Worm (Caenorhabditis elegans): ENCODE results near the gene F55A11.11.
A peak's percentile ranks its signal among the peaks of the same experiment; 100 is the strongest.

F55A11.11 gene

DNA sequence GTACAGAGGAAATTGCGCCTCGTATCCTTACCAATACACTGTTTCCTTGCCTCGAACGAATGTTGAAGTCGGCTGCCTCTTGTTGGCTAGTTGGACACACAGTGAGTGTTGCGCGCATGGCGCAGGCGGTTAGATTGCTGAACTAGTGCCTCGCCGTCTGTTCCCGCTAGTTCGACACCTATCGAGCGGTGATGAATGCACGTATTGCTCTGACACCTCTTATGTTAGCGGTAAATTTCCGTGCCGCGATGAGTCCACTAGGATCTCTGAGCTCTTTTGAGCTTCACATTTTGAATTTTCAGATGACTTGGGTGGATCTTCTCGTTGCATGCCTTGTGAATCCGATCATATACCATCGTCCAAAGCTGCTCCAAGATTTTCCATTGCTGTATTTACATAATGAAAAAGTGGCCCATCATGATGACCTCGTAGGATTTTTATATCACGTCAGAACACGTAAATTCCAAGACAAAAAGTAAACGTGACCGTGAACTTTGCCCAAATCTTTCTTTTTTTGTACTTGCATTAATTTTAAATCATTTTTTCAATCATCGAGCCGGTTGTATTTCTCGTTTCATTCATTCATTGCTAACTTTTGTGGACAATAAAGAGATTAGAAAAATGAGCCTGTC lies at the start of gene F55A11.11:
Gene F55A11.11, plus strand, starts transcription at position 341 of the 632 bp plus-strand sequence.
- TF ChIP-seq dao-5 (tag; optimal IDR thresholded peaks at IDR 0.05), result peak; percentile 82
- TF ChIP-seq him-1 (tag; optimal IDR thresholded peaks at IDR 0.05), result peak; percentile 72
- TF ChIP-seq W03F9.2 (tag; optimal IDR thresholded peaks at IDR 0.05), result peak; percentile 78

DNA sequence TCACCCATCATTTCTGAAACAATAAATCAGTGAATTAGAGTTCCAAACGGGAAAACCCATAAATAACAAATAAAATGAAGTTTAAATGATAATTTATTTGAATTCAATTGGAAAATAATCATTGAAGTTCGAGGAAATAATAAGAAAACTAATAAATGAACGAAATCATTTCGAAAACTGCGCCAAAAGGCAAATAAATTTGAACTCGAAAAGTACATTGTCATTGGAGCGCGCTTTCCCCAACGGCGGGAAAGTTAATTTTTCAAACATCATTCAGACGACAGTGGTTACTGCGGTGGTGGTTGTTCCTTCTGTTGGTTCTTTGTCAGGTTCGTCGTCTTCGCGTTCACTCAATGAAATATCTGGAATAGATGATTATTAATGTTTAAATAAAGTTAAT lies 49.5 kb upstream of the F55A11.11 start, which contains the start of gene npp-22:
Gene npp-22, minus strand, starts transcription at position 13 of the 400 bp plus-strand sequence.
- TF ChIP-seq him-1 (tag; optimal IDR thresholded peaks at IDR 0.05) (no peak), dao-5 (tag; optimal IDR thresholded peaks at IDR 0.05) (no peak), W03F9.2 (tag; optimal IDR thresholded peaks at IDR 0.05) (no peak)

DNA sequence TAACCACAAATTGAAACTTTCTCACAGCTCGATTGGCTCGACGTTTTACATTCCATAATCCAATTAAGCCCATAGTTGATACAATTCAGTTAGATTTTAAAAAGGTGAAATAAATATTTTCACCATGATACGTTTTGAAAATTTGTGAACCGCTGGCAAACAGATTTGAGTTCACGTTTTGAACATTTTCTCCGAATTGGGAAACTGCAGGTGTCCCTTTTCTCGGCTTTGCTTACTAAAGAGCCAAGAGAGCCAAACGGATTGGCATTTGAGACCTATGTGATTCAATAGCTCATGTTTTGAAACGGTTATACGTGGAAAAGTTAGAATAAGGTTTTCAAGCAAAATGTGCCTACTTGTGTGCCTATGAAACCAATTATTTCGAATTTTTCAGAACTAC lies 46.1 kb upstream of the F55A11.11 start, which contains the start of gene spe-42:
Gene spe-42, minus strand, starts transcription at position 101 of the 400 bp plus-strand sequence.
- TF ChIP-seq him-1 (tag; optimal IDR thresholded peaks at IDR 0.05) (no peak), W03F9.2 (tag; optimal IDR thresholded peaks at IDR 0.05) (no peak), dao-5 (tag; optimal IDR thresholded peaks at IDR 0.05) (no peak)

DNA sequence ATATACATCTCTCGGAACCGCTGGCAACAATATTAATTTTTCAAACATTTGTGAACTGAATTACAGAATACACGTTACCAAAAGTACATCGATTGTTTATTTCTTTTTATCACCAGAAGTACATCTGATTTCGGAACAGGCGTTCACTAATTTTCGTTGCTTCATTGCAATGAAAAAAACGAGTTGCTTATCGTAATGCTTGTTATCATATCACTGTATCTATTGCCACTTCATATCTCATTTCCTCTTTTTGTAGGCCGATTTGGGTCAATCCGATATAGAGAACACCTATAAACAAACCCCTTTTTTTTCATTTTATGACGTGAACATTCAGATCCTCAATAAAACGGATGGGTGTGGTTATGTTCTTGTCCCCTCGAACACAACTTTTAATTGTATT lies 45.6 kb upstream of the F55A11.11 start:
- TF ChIP-seq him-1 (tag; optimal IDR thresholded peaks at IDR 0.05) (no peak), W03F9.2 (tag; optimal IDR thresholded peaks at IDR 0.05) (no peak), dao-5 (tag; optimal IDR thresholded peaks at IDR 0.05) (no peak)

DNA sequence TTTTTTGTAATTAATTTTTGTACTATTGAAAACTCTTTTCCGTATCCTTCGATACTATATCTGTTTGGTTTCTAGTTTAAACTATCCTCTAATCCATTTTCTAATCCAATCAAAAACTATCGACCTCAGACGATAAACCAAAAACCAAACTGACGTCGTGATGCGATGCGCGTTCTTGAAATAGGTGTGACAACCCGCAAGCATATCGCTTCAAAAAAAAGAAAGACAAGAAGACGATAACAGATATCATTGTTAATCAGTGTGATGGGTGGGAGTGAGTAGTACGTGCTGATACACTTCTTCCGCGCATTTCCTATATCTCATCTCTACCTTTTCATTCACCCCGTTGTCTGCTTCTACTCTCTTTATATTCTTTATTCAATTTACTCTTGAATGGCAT lies 43.1 kb upstream of the F55A11.11 start, which contains the start of gene T04F3.1:
Gene T04F3.1, plus strand, starts transcription at position 246 of the 400 bp plus-strand sequence.
- TF ChIP-seq dao-5 (tag; optimal IDR thresholded peaks at IDR 0.05), result no peak
- no peak for TF ChIP-seq him-1 (tag; optimal IDR thresholded peaks at IDR 0.05)
- TF ChIP-seq W03F9.2 (tag; optimal IDR thresholded peaks at IDR 0.05), result no peak

DNA sequence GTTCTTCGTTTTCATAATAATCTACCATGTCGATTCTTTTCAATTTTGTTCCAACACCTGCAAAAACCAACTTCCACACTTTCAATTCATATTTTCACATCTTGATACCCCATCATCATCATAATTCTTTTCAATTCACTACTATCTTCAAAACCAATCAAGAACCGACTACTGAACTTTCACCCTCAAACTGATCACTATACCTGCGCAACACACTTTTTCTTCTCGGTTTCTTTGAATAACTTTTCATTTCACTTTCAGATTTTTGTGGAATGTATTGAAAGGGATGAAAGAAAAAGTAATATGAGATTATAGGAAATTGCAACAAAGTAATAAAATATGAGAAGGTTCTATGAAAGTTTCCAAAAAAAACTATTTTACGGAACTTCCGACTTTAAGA lies 41.9 kb upstream of the F55A11.11 start:
- no peak for TF ChIP-seq dao-5 (tag; optimal IDR thresholded peaks at IDR 0.05)
- TF ChIP-seq W03F9.2 (tag; optimal IDR thresholded peaks at IDR 0.05), result no peak
- TF ChIP-seq him-1 (tag; optimal IDR thresholded peaks at IDR 0.05), result no peak

DNA sequence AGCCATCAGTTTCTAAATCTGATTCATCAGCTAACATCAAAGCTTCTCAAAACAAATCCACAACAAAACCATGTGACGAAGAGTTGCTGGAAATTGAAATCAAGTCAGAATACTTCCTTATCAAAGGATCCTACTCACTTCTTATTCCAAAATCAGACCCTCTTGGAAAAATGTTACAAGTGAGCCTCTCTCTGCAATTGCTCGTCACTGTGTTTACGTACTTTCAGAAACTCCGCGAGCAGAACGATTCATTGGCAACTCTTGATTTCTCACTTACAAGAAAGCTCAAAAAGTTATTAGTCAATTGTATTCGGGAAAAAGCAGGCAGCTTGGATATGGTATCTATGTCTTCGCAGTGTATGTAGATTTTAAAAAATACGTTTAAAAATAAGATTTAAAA lies 31.5 kb upstream of the F55A11.11 start:
- TF ChIP-seq W03F9.2 (tag; optimal IDR thresholded peaks at IDR 0.05) (no peak), dao-5 (tag; optimal IDR thresholded peaks at IDR 0.05) (no peak), him-1 (tag; optimal IDR thresholded peaks at IDR 0.05) (no peak)

DNA sequence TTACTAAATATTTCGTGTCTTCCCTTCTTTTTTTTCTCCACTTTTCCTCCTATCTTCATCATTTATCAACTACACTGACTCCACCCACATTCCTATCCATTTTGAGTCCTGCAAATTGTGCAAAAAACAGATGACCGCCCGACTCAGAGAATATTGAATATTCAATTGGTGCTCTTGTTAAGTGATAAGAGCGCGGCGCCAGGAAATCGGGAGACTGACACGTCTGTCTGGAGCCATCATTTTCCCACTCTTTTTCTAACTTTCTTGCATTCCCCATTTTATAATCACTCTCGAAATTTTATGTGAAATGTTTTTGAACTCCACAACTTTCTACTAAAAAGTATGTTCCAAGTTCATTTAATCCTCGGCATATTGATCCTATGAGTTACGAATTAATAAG lies 27.1 kb upstream of the F55A11.11 start:
- TF ChIP-seq dao-5 (tag; optimal IDR thresholded peaks at IDR 0.05) (no peak), him-1 (tag; optimal IDR thresholded peaks at IDR 0.05) (no peak), W03F9.2 (tag; optimal IDR thresholded peaks at IDR 0.05) (no peak)

DNA sequence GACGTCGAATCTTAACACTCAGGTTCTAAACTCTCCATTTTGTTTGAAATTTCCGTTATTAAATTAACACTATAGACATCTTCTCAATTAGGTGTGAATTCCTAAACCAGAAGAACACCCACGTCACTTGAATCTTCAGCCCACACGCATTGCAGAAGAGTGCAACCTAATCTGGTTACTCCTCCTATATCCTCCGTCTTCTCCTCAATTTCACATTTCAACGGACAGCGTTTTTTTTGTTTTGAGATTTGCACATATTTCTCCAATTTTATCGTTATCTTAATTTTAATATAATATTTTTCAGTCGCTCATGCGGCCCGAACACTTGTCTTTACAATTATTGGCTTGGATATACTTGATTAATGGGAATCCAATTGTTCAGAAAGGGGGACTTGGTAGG lies 25.6 kb upstream of the F55A11.11 start, which contains the start of gene smoc-1:
Gene smoc-1, plus strand, starts transcription at position 301 of the 400 bp plus-strand sequence.
- TF ChIP-seq him-1 (tag; optimal IDR thresholded peaks at IDR 0.05) (no peak), W03F9.2 (tag; optimal IDR thresholded peaks at IDR 0.05) (no peak), dao-5 (tag; optimal IDR thresholded peaks at IDR 0.05) (no peak)

DNA sequence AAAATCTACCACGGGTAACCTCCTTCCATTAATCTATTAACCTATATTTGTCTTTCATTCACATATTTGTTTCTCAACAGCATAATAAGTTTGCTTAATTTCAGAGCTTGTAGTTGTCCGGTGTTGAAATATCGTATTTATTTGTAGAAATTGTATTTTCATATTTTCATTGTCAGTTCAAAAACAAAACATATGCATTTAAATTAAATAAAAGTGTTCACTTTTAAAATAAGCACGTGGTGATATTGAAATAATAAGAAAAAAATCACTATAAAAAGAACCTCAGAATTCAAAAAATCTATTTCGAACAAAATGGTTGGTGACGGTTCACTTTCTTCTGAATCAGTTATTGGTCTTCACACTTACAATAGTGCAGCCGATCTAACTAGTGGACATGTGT lies 24.3 kb upstream of the F55A11.11 start, which contains the start of gene T04F3.3:
Gene T04F3.3, plus strand, starts transcription at position 301 of the 400 bp plus-strand sequence.
- no peak for TF ChIP-seq W03F9.2 (tag; optimal IDR thresholded peaks at IDR 0.05)
- no peak for TF ChIP-seq dao-5 (tag; optimal IDR thresholded peaks at IDR 0.05)
- TF ChIP-seq him-1 (tag; optimal IDR thresholded peaks at IDR 0.05), result no peak

DNA sequence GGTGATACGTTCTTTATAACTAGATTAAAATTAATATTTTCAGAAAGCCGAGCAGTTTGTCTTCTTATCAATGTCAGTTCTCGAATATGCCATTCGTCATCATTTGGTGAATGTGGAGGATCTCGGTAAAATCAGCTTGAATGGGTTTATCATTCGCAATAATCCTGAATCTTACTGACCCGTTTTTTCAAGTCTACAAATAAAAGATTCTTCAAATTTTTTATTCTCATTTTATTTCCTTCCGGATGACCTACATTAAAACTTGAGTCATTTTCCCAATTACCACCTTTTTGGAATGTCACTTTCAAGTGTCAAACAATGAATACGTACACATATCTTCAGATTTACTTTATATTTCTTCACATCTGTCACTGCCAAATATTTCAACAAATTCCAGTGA lies 22.6 kb upstream of the F55A11.11 start, which contains the start of gene T04F3.5:
Gene T04F3.5, plus strand, starts transcription at position 301 of the 400 bp plus-strand sequence.
- TF ChIP-seq him-1 (tag; optimal IDR thresholded peaks at IDR 0.05), result no peak
- TF ChIP-seq W03F9.2 (tag; optimal IDR thresholded peaks at IDR 0.05), result no peak
- TF ChIP-seq dao-5 (tag; optimal IDR thresholded peaks at IDR 0.05), result no peak

DNA sequence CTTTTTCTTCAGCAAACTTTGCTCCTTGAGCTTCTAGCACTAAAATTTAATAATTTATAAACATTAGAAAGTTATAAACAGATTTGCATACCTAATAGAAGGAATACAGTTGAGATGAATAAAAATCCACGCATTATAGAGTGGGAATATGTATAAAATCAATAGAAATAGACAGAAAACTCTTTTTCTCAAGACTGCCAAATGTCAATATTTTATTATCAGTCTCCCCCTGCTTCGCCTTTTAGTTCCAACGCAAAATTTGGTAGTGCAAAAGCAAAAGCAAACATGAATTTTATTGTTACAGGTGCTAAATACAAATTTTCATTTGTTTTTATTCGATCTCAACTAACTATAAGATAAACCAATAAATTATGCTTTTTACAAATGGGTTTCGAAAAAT lies 20.1 kb upstream of the F55A11.11 start, which contains the start of gene T04F3.4:
Gene T04F3.4, minus strand, starts transcription at position 187 of the 400 bp plus-strand sequence.
- TF ChIP-seq dao-5 (tag; optimal IDR thresholded peaks at IDR 0.05) (no peak), W03F9.2 (tag; optimal IDR thresholded peaks at IDR 0.05) (no peak), him-1 (tag; optimal IDR thresholded peaks at IDR 0.05) (no peak)

DNA sequence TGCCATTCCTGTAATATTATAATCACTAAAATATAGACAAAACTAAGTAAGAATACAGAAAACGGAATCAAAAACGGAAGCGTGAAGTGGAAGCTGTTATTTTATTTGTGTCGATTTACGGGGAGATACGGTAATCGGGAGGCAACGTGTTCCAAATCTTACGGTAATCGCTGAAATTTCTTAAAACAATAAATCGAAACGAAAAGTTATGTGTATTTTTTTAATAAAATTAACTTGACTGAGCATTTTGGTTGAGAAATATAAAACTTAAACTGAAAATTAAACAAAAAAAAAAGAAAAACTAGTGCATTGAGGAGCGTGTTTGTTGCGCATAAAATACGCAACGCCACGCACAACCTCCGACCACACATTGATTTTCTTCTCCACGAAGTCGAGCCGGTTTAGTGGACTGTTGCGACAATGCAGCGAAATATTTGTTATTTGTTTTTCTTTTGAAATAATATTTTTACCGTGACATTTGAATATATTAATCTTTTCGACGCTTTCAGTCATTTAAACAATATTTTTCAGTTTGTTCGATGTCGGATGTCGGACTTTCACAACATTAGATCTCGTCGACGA lies 18.5 kb upstream of the F55A11.11 start, which contains the start of the genes F55A11.1 and syx-5:
Gene F55A11.1, minus strand, starts transcription at position 13 of the 582 bp plus-strand sequence.
Gene syx-5, plus strand, starts transcription at position 532 of the 582 bp plus-strand sequence.
- TF ChIP-seq him-1 (tag; optimal IDR thresholded peaks at IDR 0.05) (peak; percentile 69), dao-5 (tag; optimal IDR thresholded peaks at IDR 0.05) (no peak), W03F9.2 (tag; optimal IDR thresholded peaks at IDR 0.05) (peak; percentile 87)

DNA sequence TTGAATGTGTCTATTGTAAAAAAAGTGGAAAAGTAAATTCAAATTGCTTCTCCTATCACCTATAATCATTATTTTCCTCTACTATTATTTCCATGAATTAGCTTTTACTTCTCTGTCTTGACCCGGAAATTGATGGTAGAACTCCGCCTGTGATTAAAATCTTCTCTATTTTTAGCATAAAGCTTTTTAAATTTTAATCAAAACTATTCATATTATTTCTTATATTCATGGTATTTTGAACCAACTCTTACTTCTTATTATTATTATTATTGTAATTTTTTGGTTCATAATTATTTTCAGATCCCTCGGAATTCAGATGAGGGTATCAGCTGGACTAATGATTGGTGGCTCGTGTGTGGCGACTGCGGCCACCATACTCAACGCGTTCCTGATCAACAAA lies 15.9 kb upstream of the F55A11.11 start, which contains the start of gene sel-11:
Gene sel-11, plus strand, starts transcription at position 301 of the 400 bp plus-strand sequence.
- TF ChIP-seq him-1 (tag; optimal IDR thresholded peaks at IDR 0.05), result no peak
- TF ChIP-seq W03F9.2 (tag; optimal IDR thresholded peaks at IDR 0.05), result no peak
- no peak for TF ChIP-seq dao-5 (tag; optimal IDR thresholded peaks at IDR 0.05)
